Fruit fly (Drosophila melanogaster) Kc167 (cell line): Measurements from ENCODE around the gene CG31975.

Experiments
- Myc ChIP-seq: fragments of >200 bp; optimal IDR thresholded peaks from 2 replicates; lab custom pipeline; 2017; ENCODE audit warnings: missing external identifiers
- Sin3A ChIP-seq: fragments of >200 bp; optimal IDR thresholded peaks from 2 replicates; lab custom pipeline; 2018; ENCODE audit warnings: missing external identifiers
- h ChIP-seq: fragments of >200 bp; optimal IDR thresholded peaks from 3 replicates; lab custom pipeline; 2018; ENCODE audit warnings: missing external identifiers
- insv ChIP-seq: fragments of >200 bp; optimal IDR thresholded peaks from 3 replicates; lab custom pipeline; 2018; ENCODE audit warnings: missing external identifiers
- psq ChIP-seq: fragments of >200 bp; optimal IDR thresholded peaks from 2 replicates; lab custom pipeline; 2017; ENCODE audit warnings: missing external identifiers
- ttk ChIP-seq: sonication (Bioruptor generic); optimal IDR thresholded peaks from 2 replicates; lab custom pipeline; 2017; ENCODE audit warnings: missing external identifiers

DNA sequence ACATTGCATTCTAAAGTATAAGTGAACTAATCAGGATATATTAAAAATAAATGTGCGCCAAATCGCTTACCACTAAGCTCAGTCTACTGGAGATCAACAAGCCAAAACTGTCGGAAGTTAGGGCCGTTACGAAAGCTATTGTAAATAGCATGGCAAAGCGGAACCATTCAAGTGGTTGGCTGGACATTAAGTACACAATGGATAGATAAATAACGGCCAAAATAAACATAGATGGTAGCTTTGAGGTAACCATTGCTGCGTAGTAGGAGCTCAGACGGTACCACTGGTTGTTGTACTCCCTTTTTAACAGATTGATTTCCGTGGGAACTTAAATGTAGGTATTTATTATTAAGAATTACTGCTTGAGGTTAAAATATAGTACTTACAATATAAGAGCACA lies 23.0 kb downstream of the CG31975 start:
- TF ChIP-seq h (lab: Kevin White, UChicago) = no peak
- TF ChIP-seq insv (lab: Kevin White, UChicago) = no peak
- no peak for TF ChIP-seq psq (lab: Kevin White, UChicago)
- TF ChIP-seq Sin3A (lab: Kevin White, UChicago) = no peak
- no peak for TF ChIP-seq Myc (lab: Kevin White, UChicago)
- no peak for TF ChIP-seq ttk (lab: Kevin White, UChicago)
